Worm (Caenorhabditis elegans) whole organism, L2 larva: ENCODE data around the gene abch-1.
A peak's percentile ranks its signal among the peaks of the same experiment; 100 is the strongest.

Experiments
- C34F6.9 ChIP-seq: fragments of 150-350 bp; optimal IDR thresholded peaks from 2 replicates; lab custom pipeline; 2014; ENCODE audit warnings: missing biosample characterization, missing genetic modification characterization
- alr-1 ChIP-seq: fragments of 150-350 bp; optimal IDR thresholded peaks from 2 replicates; lab custom pipeline; 2014; ENCODE audit warnings: missing biosample characterization, missing genetic modification characterization
- aly-2 ChIP-seq: fragments of 150-350 bp; optimal IDR thresholded peaks from 2 replicates; lab custom pipeline; 2014; ENCODE audit warnings: missing biosample characterization, missing genetic modification characterization
- blmp-1 ChIP-seq: sonication (generic microtip); optimal IDR thresholded peaks from 2 replicates; lab custom pipeline; 2017; ENCODE audit warnings: missing genetic modification characterization, mild to moderate bottlenecking, missing compliant biosample characterization, antibody characterized with exemption, moderate library complexity; ENCODE audit not compliant: insufficient read depth
- elt-1 ChIP-seq: fragments of 150-350 bp; optimal IDR thresholded peaks from 2 replicates; lab custom pipeline; 2014; ENCODE audit warnings: missing biosample characterization, missing genetic modification characterization
- elt-3 ChIP-seq: sonication (generic microtip); optimal IDR thresholded peaks from 2 replicates; lab custom pipeline; 2017; ENCODE audit warnings: missing biosample characterization, missing genetic modification characterization
- mab-5 ChIP-seq: fragments of 150-350 bp; optimal IDR thresholded peaks from 2 replicates; lab custom pipeline; 2014; ENCODE audit warnings: missing biosample characterization, missing genetic modification characterization
- nhr-237 ChIP-seq: fragments of 150-350 bp; optimal IDR thresholded peaks from 2 replicates; lab custom pipeline; 2014; ENCODE audit warnings: missing biosample characterization, missing genetic modification characterization
- skn-1 ChIP-seq: sonication (generic microtip); optimal IDR thresholded peaks from 2 replicates; lab custom pipeline; 2017; ENCODE audit warnings: missing biosample characterization, missing genetic modification characterization
- ztf-11 ChIP-seq: sonication (generic microtip); optimal IDR thresholded peaks from 2 replicates; lab custom pipeline; 2017; ENCODE audit warnings: missing biosample characterization, missing genetic modification characterization

- TF ChIP-seq skn-1 (tag; lab: Kevin White, UChicago) (no peak), aly-2 (no peak), alr-1 (no peak), elt-3 (tag; lab: Kevin White, UChicago) (no peak), mab-5 (no peak), nhr-237 (tag; lab: Kevin White, UChicago) (no peak), C34F6.9 (peak; percentile 56), elt-1 (tag; lab: Kevin White, UChicago) (no peak), ztf-11 (tag; lab: Kevin White, UChicago) (no peak), blmp-1 (tag; lab: Kevin White, UChicago) (no peak)
Measured at ce11 chrII:6563238-6563637, 31.8 kb upstream of the abch-1 start.
